Worm (Caenorhabditis elegans) whole organism, young adult: ENCODE measurements around the gene nspc-12.

Source experiments
- B0261.1 ChIP-seq: sonication (generic microtip); optimal IDR thresholded peaks from 2 replicates; lab custom pipeline; 2016; ENCODE audit warnings: mild to moderate bottlenecking, missing genetic modification characterization, moderate library complexity, missing compliant biosample characterization
- D2030.7 ChIP-seq: fragments of 200-800 bp; sonication (Bioruptor generic); IDR thresholded peaks from 2 replicates; pipeline ENCODE4 v1.3.6; 2022; ENCODE audit warnings: missing genetic modification reagents, missing genetic modification characterization, missing compliant biosample characterization
- F23B12.7 ChIP-seq: sonication (generic microtip); optimal IDR thresholded peaks from 2 replicates; lab custom pipeline; 2017; ENCODE audit warnings: missing genetic modification characterization, mild to moderate bottlenecking, missing compliant biosample characterization, antibody characterized with exemption, moderate library complexity; ENCODE audit not compliant: insufficient read depth
- F37B4.10 ChIP-seq: fragments of 200-800 bp; sonication (Bioruptor generic); IDR thresholded peaks from 2 replicates; pipeline ENCODE4 v1.3.6; 2022; ENCODE audit warnings: missing genetic modification characterization, missing compliant biosample characterization
- F39B2.1 ChIP-seq: fragments of 200-800 bp; sonication (Bioruptor generic); IDR thresholded peaks from 2 replicates; pipeline ENCODE4 v1.3.6; 2022; ENCODE audit warnings: missing genetic modification reagents, missing genetic modification characterization, missing compliant biosample characterization
- K11D2.4 ChIP-seq: fragments of 200-800 bp; sonication (Bioruptor generic); IDR thresholded peaks from 2 replicates; pipeline ENCODE4 v1.3.6; 2022; ENCODE audit warnings: missing genetic modification reagents, missing genetic modification characterization, missing compliant biosample characterization
- T07F8.4 ChIP-seq: sonication (generic microtip); optimal IDR thresholded peaks from 2 replicates; lab custom pipeline; 2016; ENCODE audit warnings: mild to moderate bottlenecking, missing genetic modification characterization, moderate library complexity, missing compliant biosample characterization
- Y56A3A.18 ChIP-seq: fragments of 200-800 bp; sonication (Bioruptor generic); IDR thresholded peaks from 2 replicates; pipeline ENCODE4 v1.3.6; 2022; ENCODE audit warnings: missing genetic modification reagents, missing genetic modification characterization, missing compliant biosample characterization
- Y95B8A.8 ChIP-seq: fragments of 200-800 bp; sonication (Bioruptor generic); IDR thresholded peaks from 2 replicates; pipeline ENCODE4 v1.3.6; 2022; ENCODE audit warnings: missing genetic modification reagents, missing genetic modification characterization, missing compliant biosample characterization
- atf-7 ChIP-seq: sonication (generic microtip); optimal IDR thresholded peaks from 2 replicates; lab custom pipeline; 2017; ENCODE audit warnings: mild to moderate bottlenecking, missing genetic modification characterization, missing compliant biosample characterization
- athp-1 ChIP-seq: sonication (generic microtip); optimal IDR thresholded peaks from 2 replicates; lab custom pipeline; 2017; ENCODE audit warnings: mild to moderate bottlenecking, missing genetic modification characterization, missing compliant biosample characterization
- bed-1 ChIP-seq: fragments of 200-800 bp; sonication (Bioruptor generic); IDR thresholded peaks from 2 replicates; pipeline ENCODE4 v1.3.6; 2022; ENCODE audit warnings: missing genetic modification reagents, missing genetic modification characterization, missing compliant biosample characterization
- bed-2 ChIP-seq: fragments of 200-800 bp; sonication (Bioruptor generic); IDR thresholded peaks from 2 replicates; pipeline ENCODE4 v1.3.6; 2022; ENCODE audit warnings: missing genetic modification reagents, missing genetic modification characterization, missing compliant biosample characterization
- ccch-3 ChIP-seq: fragments of 200-800 bp; sonication (Bioruptor generic); optimal IDR thresholded peaks from 2 replicates; lab custom pipeline; 2018; ENCODE audit warnings: mild to moderate bottlenecking, missing genetic modification characterization, missing compliant biosample characterization
- cebp-1 ChIP-seq, 2 experiments: fragments of 200-800 bp in 1 of 2; sonication (Bioruptor generic) in 1 of 2; sonication (generic microtip) in 1 of 2; IDR thresholded peaks in 1 of 2; optimal IDR thresholded peaks in 1 of 2; 2 replicates each; pipeline versions ENCODE4 v1.3.6 to Lab custom; 2017 to 2022; ENCODE audit warnings: missing compliant biosample characterization in 2 of 2, missing genetic modification characterization in 2 of 2, mild to moderate bottlenecking in 1 of 2, missing genetic modification reagents in 1 of 2, moderate library complexity in 1 of 2
- ceh-27 ChIP-seq: fragments of 200-800 bp; sonication (Bioruptor generic); optimal IDR thresholded peaks from 2 replicates; lab custom pipeline; 2018; ENCODE audit warnings: mild to moderate bottlenecking, missing genetic modification characterization, moderate library complexity, missing compliant biosample characterization
- ceh-79 ChIP-seq: sonication (generic microtip); optimal IDR thresholded peaks from 2 replicates; lab custom pipeline; 2017; ENCODE audit warnings: mild to moderate bottlenecking, missing genetic modification characterization, missing compliant biosample characterization
- egl-18 ChIP-seq: fragments of 200-800 bp; sonication (Bioruptor generic); IDR thresholded peaks from 2 replicates; pipeline ENCODE4 v1.3.6; 2022; ENCODE audit warnings: missing genetic modification reagents, missing genetic modification characterization, missing compliant biosample characterization
- ets-4 ChIP-seq: fragments of 200-800 bp; sonication (Bioruptor generic); optimal IDR thresholded peaks from 2 replicates; lab custom pipeline; 2018; ENCODE audit warnings: mild to moderate bottlenecking, missing genetic modification characterization, missing compliant biosample characterization
- fkh-3 ChIP-seq: sonication (generic microtip); optimal IDR thresholded peaks from 2 replicates; lab custom pipeline; 2016; ENCODE audit warnings: mild to moderate bottlenecking, missing genetic modification characterization, missing compliant biosample characterization
- him-1 ChIP-seq: sonication (generic microtip); optimal IDR thresholded peaks from 2 replicates; lab custom pipeline; 2016; ENCODE audit warnings: missing genotype, missing genetic modification reagents, missing genetic modification characterization, missing compliant biosample characterization
- let-607 ChIP-seq, 2 experiments: fragments of 200-800 bp in 1 of 2; sonication (Bioruptor generic) in 1 of 2; sonication (generic microtip) in 1 of 2; optimal IDR thresholded peaks; 2 replicates each; lab custom pipeline; 2016 to 2018; ENCODE audit warnings: mild to moderate bottlenecking in 2 of 2, missing compliant biosample characterization in 2 of 2, missing genetic modification characterization in 2 of 2, moderate library complexity in 2 of 2, missing genotype in 1 of 2
- lin-26 ChIP-seq: fragments of 200-800 bp; sonication (Bioruptor generic); IDR thresholded peaks from 2 replicates; pipeline ENCODE4 v1.3.6; 2022; ENCODE audit warnings: missing genetic modification reagents, missing genetic modification characterization, missing compliant biosample characterization
- lir-1 ChIP-seq: fragments of 200-800 bp; sonication (Bioruptor generic); conservative IDR thresholded peaks from 2 replicates; pipeline ENCODE4 v1.3.6; 2022; ENCODE audit warnings: missing genetic modification reagents, missing genetic modification characterization, missing compliant biosample characterization
- madf-3 ChIP-seq: fragments of 200-800 bp; sonication (Bioruptor generic); IDR thresholded peaks from 2 replicates; pipeline ENCODE4 v1.3.6; 2022; ENCODE audit warnings: missing genetic modification reagents, missing genetic modification characterization, missing compliant biosample characterization
- madf-6 ChIP-seq: fragments of 200-800 bp; sonication (Bioruptor generic); IDR thresholded peaks from 2 replicates; pipeline ENCODE4 v1.3.6; 2022; ENCODE audit warnings: missing genetic modification reagents, missing genetic modification characterization, missing compliant biosample characterization
- madf-8 ChIP-seq: fragments of 200-800 bp; sonication (Bioruptor generic); conservative IDR thresholded peaks from 2 replicates; pipeline ENCODE4 v1.3.6; 2022; ENCODE audit warnings: missing genetic modification reagents, missing genetic modification characterization, missing compliant biosample characterization
- mcd-1 ChIP-seq: fragments of 200-800 bp; sonication (Bioruptor generic); IDR thresholded peaks from 2 replicates; pipeline ENCODE4 v1.3.6; 2022; ENCODE audit warnings: missing genetic modification reagents, missing genetic modification characterization, missing compliant biosample characterization
- mel-28 ChIP-seq: sonication (generic microtip); optimal IDR thresholded peaks from 2 replicates; lab custom pipeline; 2016; ENCODE audit warnings: borderline replicate concordance, mild to moderate bottlenecking, missing genetic modification characterization, missing compliant biosample characterization
- nfya-1 ChIP-seq: sonication (generic microtip); optimal IDR thresholded peaks from 2 replicates; lab custom pipeline; 2017; ENCODE audit warnings: antibody characterized with exemption, missing compliant biosample characterization, missing genetic modification characterization, borderline replicate concordance; ENCODE audit not compliant: insufficient read depth
- nfyb-1 ChIP-seq: fragments of 200-800 bp; sonication (Bioruptor generic); IDR thresholded peaks from 2 replicates; pipeline ENCODE4 v1.3.6; 2022; ENCODE audit warnings: missing genetic modification reagents, missing genetic modification characterization, missing compliant biosample characterization
- nhr-80 ChIP-seq: sonication (generic microtip); optimal IDR thresholded peaks from 2 replicates; lab custom pipeline; 2016; ENCODE audit warnings: missing genetic modification characterization, missing compliant biosample characterization
- nhr-90 ChIP-seq: sonication (generic microtip); optimal IDR thresholded peaks from 2 replicates; lab custom pipeline; 2016; ENCODE audit warnings: missing genotype, mild to moderate bottlenecking, missing genetic modification characterization, missing compliant biosample characterization
- pbrm-1 ChIP-seq: fragments of 200-800 bp; sonication (Bioruptor generic); IDR thresholded peaks from 2 replicates; pipeline ENCODE4 v1.3.6; 2022; ENCODE audit warnings: missing genetic modification reagents, missing genetic modification characterization, missing compliant biosample characterization
- pha-4 ChIP-seq: fragments of 150-350 bp; sonication (generic microtip); optimal IDR thresholded peaks from 2 replicates; lab custom pipeline; 2014; ENCODE audit warnings: missing biosample characterization, missing genetic modification reagents, missing genetic modification characterization
- rcor-1 ChIP-seq: fragments of 200-800 bp; sonication (Bioruptor generic); IDR thresholded peaks from 2 replicates; pipeline ENCODE4 v1.3.6; 2022; ENCODE audit warnings: missing genetic modification reagents, missing genetic modification characterization, missing compliant biosample characterization
- rec-8 ChIP-seq, 2 experiments: sonication (generic microtip); optimal IDR thresholded peaks; 2 replicates each; lab custom pipeline; 2016; ENCODE audit warnings: mild to moderate bottlenecking in 2 of 2, missing genetic modification characterization in 2 of 2, missing genetic modification reagents in 2 of 2, missing genotype in 2 of 2, missing biosample characterization in 1 of 2, missing compliant biosample characterization in 1 of 2, moderate library complexity in 1 of 2
- repo-1 ChIP-seq: sonication (generic microtip); optimal IDR thresholded peaks from 2 replicates; lab custom pipeline; 2017; ENCODE audit warnings: mild to moderate bottlenecking, missing genetic modification characterization, missing compliant biosample characterization
- snpc-3.4 ChIP-seq: sonication (generic microtip); optimal IDR thresholded peaks from 2 replicates; lab custom pipeline; 2017; ENCODE audit warnings: missing genetic modification characterization, mild to moderate bottlenecking, missing compliant biosample characterization, antibody characterized with exemption, moderate library complexity, missing genotype, missing genetic modification reagents
- snpc-4 ChIP-seq, 5 experiments: fragments of 150-350 bp in 1 of 5; sonication (generic microtip) in 4 of 5; optimal IDR thresholded peaks; 2 replicates each; lab custom pipeline; 2014 to 2018; ENCODE audit warnings: missing genetic modification characterization in 5 of 5, missing biosample characterization in 3 of 5, antibody characterized with exemption in 2 of 5, mild to moderate bottlenecking in 2 of 5, missing compliant biosample characterization in 2 of 5, missing genotype in 2 of 5, moderate library complexity in 2 of 5, missing genetic modification reagents in 1 of 5
- sptf-2 ChIP-seq: fragments of 200-800 bp; sonication (Bioruptor generic); optimal IDR thresholded peaks from 2 replicates; lab custom pipeline; 2018; ENCODE audit warnings: mild to moderate bottlenecking, missing genetic modification characterization, missing compliant biosample characterization
- tbp1 ChIP-seq: fragments of 200-800 bp; sonication (Bioruptor generic); optimal IDR thresholded peaks from 2 replicates; lab custom pipeline; 2018; ENCODE audit warnings: mild to moderate bottlenecking, missing genetic modification characterization, missing compliant biosample characterization
- tbx-9 ChIP-seq: sonication (generic microtip); optimal IDR thresholded peaks from 2 replicates; lab custom pipeline; 2016; ENCODE audit warnings: borderline replicate concordance, missing genetic modification characterization, inconsistent platforms, missing compliant biosample characterization
- tlf-1 ChIP-seq: fragments of 200-800 bp; sonication (Bioruptor generic); optimal IDR thresholded peaks from 2 replicates; lab custom pipeline; 2018; ENCODE audit warnings: mild to moderate bottlenecking, missing genetic modification characterization, missing compliant biosample characterization
- zim-3 ChIP-seq: sonication (generic microtip); optimal IDR thresholded peaks from 2 replicates; lab custom pipeline; 2017; ENCODE audit warnings: mild to moderate bottlenecking, missing genetic modification characterization, moderate library complexity, missing compliant biosample characterization
- ztf-6 ChIP-seq: fragments of 200-800 bp; sonication (Bioruptor generic); IDR thresholded peaks from 2 replicates; pipeline ENCODE4 v1.3.6; 2022; ENCODE audit warnings: missing genetic modification reagents, missing genetic modification characterization, missing compliant biosample characterization

The nspc-12 gene

DNA sequence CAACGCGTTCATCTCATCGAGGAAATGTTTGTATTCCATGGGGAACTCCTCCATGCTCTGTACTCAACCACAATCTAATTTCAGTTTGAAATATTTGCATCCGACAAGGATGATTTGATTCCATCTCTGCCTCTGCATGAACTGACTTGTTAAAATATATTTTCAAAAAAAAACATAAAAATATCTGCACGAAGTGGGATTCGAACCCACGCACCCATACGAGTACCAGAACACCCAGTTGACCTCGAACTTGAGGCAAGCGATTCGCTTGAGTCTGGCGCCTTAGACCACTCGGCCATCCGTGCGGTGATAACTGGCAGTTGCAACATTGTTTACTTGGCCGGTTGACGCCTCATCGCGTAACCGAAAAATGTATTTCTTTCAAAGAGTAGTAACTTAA, 8.7 kb downstream of the nspc-12 start:
- TF ChIP-seq tbx-9 (tag; lab: Kevin White, UChicago) (no peak), nfyb-1 (GFP tag; lab: Robert Waterston, UW) (peak; percentile 73), athp-1 (tag; lab: Kevin White, UChicago) (peak; percentile 54), madf-3 (GFP tag; lab: Robert Waterston, UW) (0 out of 2 replicates have a peak, but pooled peaks have one; percentile 55), nfya-1 (tag; lab: Kevin White, UChicago) (no peak), atf-7 (tag; lab: Kevin White, UChicago) (peak; percentile 58), bed-2 (GFP tag; lab: Robert Waterston, UW) (no peak), ets-4 (GFP tag; lab: Kevin White, UChicago) (no peak), pbrm-1 (GFP tag; lab: Robert Waterston, UW) (peak; percentile 88), mcd-1 (no peak), D2030.7 (GFP tag; lab: Robert Waterston, UW) (peak; percentile 93), tbp1 (peak; percentile 94), sptf-2 (GFP tag; lab: Kevin White, UChicago) (no peak), snpc-3.4 (tag; lab: Kevin White, UChicago) (peak; percentile 56), cebp-1 (GFP tag; IDR thresholded peaks at IDR 0.05; lab: Robert Waterston, UW) (no peak), cebp-1 (tag; optimal IDR thresholded peaks at IDR 0.05; lab: Kevin White, UChicago) (no peak), madf-6 (0 out of 2 replicates have a peak, but pooled peaks have one; percentile 49), rcor-1 (GFP tag; lab: Robert Waterston, UW) (peak; percentile 72), egl-18 (no peak), rec-8 (tag; optimal IDR thresholded peaks at IDR 0.05; lab: Kevin White, UChicago) (peak; percentile 35 to 69), lin-26 (GFP tag; lab: Robert Waterston, UW) (peak; percentile 83), ztf-6 (GFP tag; lab: Robert Waterston, UW) (no peak), lir-1 (GFP tag; lab: Robert Waterston, UW) (no peak), snpc-4 (GFP tag; optimal IDR thresholded peaks at IDR 0.05; lab: Kevin White, UChicago) (peak; percentile 67), snpc-4 (tag; optimal IDR thresholded peaks at IDR 0.05; lab: Kevin White, UChicago) (peak in 2 of 4 experiments; percentile 46 to 79), B0261.1 (tag; lab: Kevin White, UChicago) (peak; percentile 93), Y95B8A.8 (GFP tag; lab: Robert Waterston, UW) (0 out of 2 replicates have a peak, but pooled peaks have one; percentile 51), nhr-90 (peak; percentile 83), F39B2.1 (GFP tag; lab: Robert Waterston, UW) (no peak), repo-1 (tag; lab: Kevin White, UChicago) (peak; percentile 16), F23B12.7 (no peak), ceh-79 (tag; lab: Kevin White, UChicago) (peak; percentile 48), fkh-3 (tag; lab: Kevin White, UChicago) (peak; percentile 60), Y56A3A.18 (GFP tag; lab: Robert Waterston, UW) (peak; percentile 76), nhr-80 (tag; lab: Kevin White, UChicago) (peak; percentile 49), tlf-1 (no peak), F37B4.10 (no peak), zim-3 (tag; lab: Kevin White, UChicago) (no peak), bed-1 (GFP tag; lab: Robert Waterston, UW) (no peak), him-1 (tag; lab: Kevin White, UChicago) (peak; percentile 75), let-607 (tag; optimal IDR thresholded peaks at IDR 0.05; lab: Kevin White, UChicago) (peak in 1 of 2 experiments; percentile 37), ccch-3 (GFP tag; lab: Kevin White, UChicago) (no peak), ceh-27 (GFP tag; lab: Kevin White, UChicago) (peak; percentile 1), mel-28 (tag; lab: Kevin White, UChicago) (no peak), T07F8.4 (tag; lab: Kevin White, UChicago) (peak; percentile 59), pha-4 (tag; lab: Kevin White, UChicago) (no peak), madf-8 (GFP tag; lab: Robert Waterston, UW) (no peak), K11D2.4 (GFP tag; lab: Robert Waterston, UW) (no peak)
